Fruit fly (Drosophila melanogaster): Measurements from ENCODE around the gene Ice2.

- TF ChIP-seq CG8478 (optimal IDR thresholded peaks at IDR 0.05) (no peak), CTCF (optimal IDR thresholded peaks at IDR 0.05) (no peak)
Observed at dm6 chr3R:21111964-21112740, 17.9 kb upstream of the Ice2 start.

All from S2 (cell line).